Worm (Caenorhabditis elegans) whole organism, young adult: ENCODE results near the gene best-13.

Experiments
- C06A6.2 ChIP-seq: fragments of 200-800 bp; sonication (Bioruptor generic); conservative IDR thresholded peaks from 2 replicates; pipeline ENCODE4 v1.3.6; 2022; ENCODE audit warnings: missing genetic modification characterization, missing compliant biosample characterization
- F23B12.7 ChIP-seq: sonication (generic microtip); optimal IDR thresholded peaks from 2 replicates; lab custom pipeline; 2017; ENCODE audit warnings: missing genetic modification characterization, mild to moderate bottlenecking, missing compliant biosample characterization, antibody characterized with exemption, moderate library complexity; ENCODE audit not compliant: insufficient read depth
- F49E8.2 ChIP-seq: sonication (generic microtip); optimal IDR thresholded peaks from 3 replicates; lab custom pipeline; 2017; ENCODE audit warnings: missing genetic modification characterization, mild to moderate bottlenecking, missing compliant biosample characterization, antibody characterized with exemption, moderate library complexity; ENCODE audit not compliant: insufficient read depth
- F57A8.1 ChIP-seq: fragments of 200-800 bp; sonication (Bioruptor generic); optimal IDR thresholded peaks from 2 replicates; lab custom pipeline; 2018; ENCODE audit warnings: mild to moderate bottlenecking, missing genetic modification characterization, moderate library complexity, missing compliant biosample characterization
- K12H6.12 ChIP-seq: fragments of 200-800 bp; sonication (Bioruptor generic); optimal IDR thresholded peaks from 2 replicates; lab custom pipeline; 2018; ENCODE audit warnings: mild to moderate bottlenecking, missing genetic modification characterization, missing compliant biosample characterization
- T07F8.4 ChIP-seq: sonication (generic microtip); optimal IDR thresholded peaks from 2 replicates; lab custom pipeline; 2016; ENCODE audit warnings: mild to moderate bottlenecking, missing genetic modification characterization, moderate library complexity, missing compliant biosample characterization
- atf-7 ChIP-seq: sonication (generic microtip); optimal IDR thresholded peaks from 2 replicates; lab custom pipeline; 2017; ENCODE audit warnings: mild to moderate bottlenecking, missing genetic modification characterization, missing compliant biosample characterization
- athp-1 ChIP-seq: sonication (generic microtip); optimal IDR thresholded peaks from 2 replicates; lab custom pipeline; 2017; ENCODE audit warnings: mild to moderate bottlenecking, missing genetic modification characterization, missing compliant biosample characterization
- attf-3 ChIP-seq: fragments of 200-800 bp; sonication (Bioruptor generic); conservative IDR thresholded peaks from 2 replicates; pipeline ENCODE4 v1.3.6; 2022; ENCODE audit warnings: missing genetic modification reagents, missing genetic modification characterization, missing compliant biosample characterization
- attf-5 ChIP-seq: fragments of 200-800 bp; sonication (Bioruptor generic); optimal IDR thresholded peaks from 2 replicates; lab custom pipeline; 2018; ENCODE audit warnings: mild to moderate bottlenecking, missing genetic modification characterization, missing compliant biosample characterization
- bed-2 ChIP-seq: fragments of 200-800 bp; sonication (Bioruptor generic); IDR thresholded peaks from 2 replicates; pipeline ENCODE4 v1.3.6; 2022; ENCODE audit warnings: missing genetic modification reagents, missing genetic modification characterization, missing compliant biosample characterization
- cebp-2 ChIP-seq: fragments of 200-800 bp; sonication (Bioruptor generic); IDR thresholded peaks from 2 replicates; pipeline ENCODE4 v1.3.6; 2022; ENCODE audit warnings: missing genetic modification characterization, missing compliant biosample characterization
- ceh-91 ChIP-seq: fragments of 200-800 bp; sonication (Bioruptor generic); IDR thresholded peaks from 2 replicates; pipeline ENCODE4 v1.3.6; 2022; ENCODE audit warnings: missing genetic modification reagents, missing genetic modification characterization, missing compliant biosample characterization
- egl-44 ChIP-seq: fragments of 200-800 bp; sonication (Bioruptor generic); IDR thresholded peaks from 2 replicates; pipeline ENCODE4 v1.3.6; 2022; ENCODE audit warnings: missing genetic modification reagents, missing genetic modification characterization, missing compliant biosample characterization
- hlh-12 ChIP-seq: sonication (generic microtip); optimal IDR thresholded peaks from 2 replicates; lab custom pipeline; 2016; ENCODE audit warnings: missing genetic modification characterization, missing compliant biosample characterization
- let-607 ChIP-seq, 2 experiments: fragments of 200-800 bp in 1 of 2; sonication (Bioruptor generic) in 1 of 2; sonication (generic microtip) in 1 of 2; optimal IDR thresholded peaks; 2 replicates each; lab custom pipeline; 2016 to 2018; ENCODE audit warnings: mild to moderate bottlenecking in 2 of 2, missing compliant biosample characterization in 2 of 2, missing genetic modification characterization in 2 of 2, moderate library complexity in 2 of 2, missing genotype in 1 of 2
- lin-40 ChIP-seq: sonication (generic microtip); optimal IDR thresholded peaks from 2 replicates; lab custom pipeline; 2016; ENCODE audit warnings: missing genetic modification characterization, mild to moderate bottlenecking, missing compliant biosample characterization, missing genotype, missing genetic modification reagents
- lsl-1 ChIP-seq: fragments of 200-800 bp; sonication (Bioruptor generic); optimal IDR thresholded peaks from 2 replicates; lab custom pipeline; 2018; ENCODE audit warnings: mild to moderate bottlenecking, missing genetic modification characterization, moderate library complexity, missing compliant biosample characterization
- madf-3 ChIP-seq: fragments of 200-800 bp; sonication (Bioruptor generic); IDR thresholded peaks from 2 replicates; pipeline ENCODE4 v1.3.6; 2022; ENCODE audit warnings: missing genetic modification reagents, missing genetic modification characterization, missing compliant biosample characterization
- madf-6 ChIP-seq: fragments of 200-800 bp; sonication (Bioruptor generic); IDR thresholded peaks from 2 replicates; pipeline ENCODE4 v1.3.6; 2022; ENCODE audit warnings: missing genetic modification reagents, missing genetic modification characterization, missing compliant biosample characterization
- mcd-1 ChIP-seq: fragments of 200-800 bp; sonication (Bioruptor generic); IDR thresholded peaks from 2 replicates; pipeline ENCODE4 v1.3.6; 2022; ENCODE audit warnings: missing genetic modification reagents, missing genetic modification characterization, missing compliant biosample characterization
- mes-4 ChIP-seq: sonication (generic microtip); optimal IDR thresholded peaks from 2 replicates; lab custom pipeline; 2016; ENCODE audit warnings: missing genotype, missing genetic modification characterization, missing compliant biosample characterization
- nfya-2 ChIP-seq: fragments of 200-800 bp; sonication (Bioruptor generic); IDR thresholded peaks from 2 replicates; pipeline ENCODE4 v1.3.6; 2022; ENCODE audit warnings: missing genetic modification reagents, missing genetic modification characterization, missing compliant biosample characterization
- nhr-90 ChIP-seq: sonication (generic microtip); optimal IDR thresholded peaks from 2 replicates; lab custom pipeline; 2016; ENCODE audit warnings: missing genotype, mild to moderate bottlenecking, missing genetic modification characterization, missing compliant biosample characterization
- rec-8 ChIP-seq, 2 experiments: sonication (generic microtip); optimal IDR thresholded peaks; 2 replicates each; lab custom pipeline; 2016; ENCODE audit warnings: mild to moderate bottlenecking in 2 of 2, missing genetic modification characterization in 2 of 2, missing genetic modification reagents in 2 of 2, missing genotype in 2 of 2, missing biosample characterization in 1 of 2, missing compliant biosample characterization in 1 of 2, moderate library complexity in 1 of 2
- repo-1 ChIP-seq: sonication (generic microtip); optimal IDR thresholded peaks from 2 replicates; lab custom pipeline; 2017; ENCODE audit warnings: mild to moderate bottlenecking, missing genetic modification characterization, missing compliant biosample characterization
- snpc-4 ChIP-seq, 5 experiments: fragments of 150-350 bp in 1 of 5; sonication (generic microtip) in 4 of 5; optimal IDR thresholded peaks; 2 replicates each; lab custom pipeline; 2014 to 2018; ENCODE audit warnings: missing genetic modification characterization in 5 of 5, missing biosample characterization in 3 of 5, antibody characterized with exemption in 2 of 5, mild to moderate bottlenecking in 2 of 5, missing compliant biosample characterization in 2 of 5, missing genotype in 2 of 5, moderate library complexity in 2 of 5, missing genetic modification reagents in 1 of 5
- tbx-9 ChIP-seq: sonication (generic microtip); optimal IDR thresholded peaks from 2 replicates; lab custom pipeline; 2016; ENCODE audit warnings: borderline replicate concordance, missing genetic modification characterization, inconsistent platforms, missing compliant biosample characterization
- ztf-18 ChIP-seq: sonication (generic microtip); optimal IDR thresholded peaks from 2 replicates; lab custom pipeline; 2016; ENCODE audit warnings: missing genotype, mild to moderate bottlenecking, missing genetic modification characterization, missing compliant biosample characterization

The best-13 gene

ce11 chrIV:9924419-9924818, 20.7 kb downstream of the best-13 start:
- no peak for TF ChIP-seq hlh-12 (tag; lab: Kevin White, UChicago)
- TF ChIP-seq C06A6.2 = no peak
- no peak for TF ChIP-seq nhr-90 (tag; lab: Kevin White, UChicago)
- TF ChIP-seq bed-2 (GFP tag; lab: Robert Waterston, UW) = no peak
- TF ChIP-seq nfya-2 = no peak
- TF ChIP-seq lsl-1 (GFP tag; lab: Kevin White, UChicago) = no peak

ce11 chrIV:9928180-9928896, 24.6 kb downstream of the best-13 start, which contains the start of gene dur-1:
Gene dur-1 (minus strand): TSS chrIV:9928230.
- TF ChIP-seq K12H6.12 (tag; lab: Kevin White, UChicago) (peak; percentile 25), madf-6 (GFP tag; lab: Robert Waterston, UW) (no peak)
- TF ChIP-seq, all 124 proteins: peak for 1

- no peak for TF ChIP-seq F49E8.2
- TF ChIP-seq F23B12.7 (tag; lab: Kevin White, UChicago) = no peak
- TF ChIP-seq attf-3 = peak; percentile 76
- TF ChIP-seq attf-5 (GFP tag; lab: Kevin White, UChicago) = peak; percentile 54
- peak; percentile 70 for TF ChIP-seq mcd-1 (GFP tag; lab: Robert Waterston, UW)
Observed at ce11 chrIV:9932055-9932454, 28.3 kb downstream of the best-13 start, which contains the start of the genes trmt-10A and F25H8.2. Gene trmt-10A (minus strand): TSS chrIV:9932213. Gene F25H8.2 (plus strand): TSS chrIV:9932235.

ce11 chrIV:9933580-9933979, 29.9 kb downstream of the best-13 start, which contains the start of gene spe-29:
Gene spe-29 (plus strand): TSS chrIV:9933880.
- no peak for TF ChIP-seq F57A8.1 (GFP tag; lab: Kevin White, UChicago)
- TF ChIP-seq let-607 (tag; optimal IDR thresholded peaks at IDR 0.05; lab: Kevin White, UChicago) = no peak
- TF ChIP-seq atf-7 (tag; lab: Kevin White, UChicago) = no peak
- TF ChIP-seq athp-1 (tag; lab: Kevin White, UChicago) = no peak
- TF ChIP-seq mes-4 (tag; lab: Kevin White, UChicago) = no peak
- TF ChIP-seq rec-8 (tag; optimal IDR thresholded peaks at IDR 0.05; lab: Kevin White, UChicago) = no peak
- TF ChIP-seq tbx-9 (tag; lab: Kevin White, UChicago) = no peak
- no peak for TF ChIP-seq T07F8.4 (tag; lab: Kevin White, UChicago)
- no peak for TF ChIP-seq repo-1 (tag; lab: Kevin White, UChicago)
- TF ChIP-seq F23B12.7 (tag; lab: Kevin White, UChicago) = no peak
- TF ChIP-seq snpc-4 (GFP tag; optimal IDR thresholded peaks at IDR 0.05; lab: Kevin White, UChicago) = no peak
- no peak for TF ChIP-seq snpc-4 (tag; optimal IDR thresholded peaks at IDR 0.05; lab: Kevin White, UChicago)
- TF ChIP-seq lin-40 (tag; lab: Kevin White, UChicago) = no peak
- TF ChIP-seq egl-44 (GFP tag; lab: Robert Waterston, UW) = no peak
- TF ChIP-seq hlh-12 (tag; lab: Kevin White, UChicago) = no peak
- TF ChIP-seq nhr-90 (tag; lab: Kevin White, UChicago) = no peak
- no peak for TF ChIP-seq ceh-91 (GFP tag; lab: Robert Waterston, UW)
- no peak for TF ChIP-seq ztf-18 (tag; lab: Kevin White, UChicago)

ce11 chrIV:9943214-9943613, 39.5 kb downstream of the best-13 start:
- TF ChIP-seq madf-3 = 0 out of 2 replicates have a peak, but pooled peaks have one; percentile 15
- no peak for TF ChIP-seq cebp-2 (GFP tag; lab: Robert Waterston, UW)
- TF ChIP-seq, all 124 proteins: peak for 1
